Worm (Caenorhabditis elegans) whole organism, L1 larva: Measurements from ENCODE around the gene nhr-20.

ENCODE experiments used
- C04F5.9 ChIP-seq: sonication (generic microtip); optimal IDR thresholded peaks from 2 replicates; lab custom pipeline; 2016; ENCODE audit warnings: missing genetic modification characterization, missing compliant biosample characterization
- F16B12.6 ChIP-seq: fragments of 150-350 bp; optimal IDR thresholded peaks from 2 replicates; lab custom pipeline; 2014; ENCODE audit warnings: missing biosample characterization, missing genetic modification characterization
- Y116A8C.19 ChIP-seq: sonication (generic microtip); optimal IDR thresholded peaks from 2 replicates; lab custom pipeline; 2016; ENCODE audit warnings: missing compliant biosample characterization, missing genetic modification characterization, borderline replicate concordance
- aha-1 ChIP-seq: fragments of 150-350 bp; optimal IDR thresholded peaks from 2 replicates; lab custom pipeline; 2014; ENCODE audit warnings: missing biosample characterization, missing genetic modification characterization
- alr-1 ChIP-seq: fragments of 200-800 bp; sonication (Bioruptor generic); optimal IDR thresholded peaks from 2 replicates; lab custom pipeline; 2018; ENCODE audit warnings: borderline replicate concordance, mild to moderate bottlenecking, missing genetic modification characterization, missing compliant biosample characterization
- blmp-1 ChIP-seq: fragments of 150-350 bp; optimal IDR thresholded peaks from 2 replicates; lab custom pipeline; 2014; ENCODE audit warnings: missing biosample characterization, missing genetic modification characterization
- dpl-1 ChIP-seq, 3 experiments: fragments of 150-350 bp in 2 of 3; sonication (generic microtip) in 1 of 3; optimal IDR thresholded peaks; 2 replicates each; lab custom pipeline; 2014 to 2017; ENCODE audit warnings: missing biosample characterization in 3 of 3, missing genetic modification characterization in 3 of 3, missing genetic modification reagents in 3 of 3
- dsc-1 ChIP-seq: sonication (generic microtip); optimal IDR thresholded peaks from 2 replicates; lab custom pipeline; 2016; ENCODE audit warnings: mild to moderate bottlenecking, missing genetic modification characterization, missing compliant biosample characterization
- egl-13 ChIP-seq: sonication (generic microtip); optimal IDR thresholded peaks from 2 replicates; lab custom pipeline; 2016; ENCODE audit warnings: missing genotype, missing genetic modification reagents, missing genetic modification characterization, missing compliant biosample characterization
- elt-3 ChIP-seq, 6 experiments: fragments of 150-350 bp in 1 of 6; sonication (generic microtip); optimal IDR thresholded peaks; 2 replicates each; lab custom pipeline; 2017 to 2018; ENCODE audit warnings: missing biosample characterization in 6 of 6, missing genetic modification characterization in 6 of 6, inconsistent platforms in 1 of 6
- fkh-10 ChIP-seq: sonication (generic microtip); optimal IDR thresholded peaks from 2 replicates; lab custom pipeline; 2017; ENCODE audit warnings: missing biosample characterization, missing genetic modification reagents, missing genetic modification characterization
- fos-1 ChIP-seq: fragments of 150-350 bp; optimal IDR thresholded peaks from 2 replicates; lab custom pipeline; 2014; ENCODE audit warnings: missing biosample characterization, missing genetic modification characterization
- grh-1 ChIP-seq: fragments of 200-800 bp; sonication (Bioruptor generic); IDR thresholded peaks from 2 replicates; pipeline ENCODE4 v1.3.6; 2022; ENCODE audit warnings: missing genetic modification reagents, missing genetic modification characterization, missing compliant biosample characterization
- hlh-17 ChIP-seq: fragments of 200-800 bp; sonication (Bioruptor generic); optimal IDR thresholded peaks from 2 replicates; lab custom pipeline; 2018; ENCODE audit warnings: missing genetic modification characterization, mild to moderate bottlenecking, missing compliant biosample characterization, moderate library complexity, borderline replicate concordance
- hlh-4 ChIP-seq: sonication (generic microtip); optimal IDR thresholded peaks from 2 replicates; lab custom pipeline; 2016; ENCODE audit warnings: mild to moderate bottlenecking, missing genetic modification characterization, missing compliant biosample characterization
- hpl-2 ChIP-seq: fragments of 150-350 bp; optimal IDR thresholded peaks from 2 replicates; lab custom pipeline; 2014; ENCODE audit warnings: missing biosample characterization, missing genetic modification reagents, missing genetic modification characterization
- isw-1 ChIP-seq: fragments of 200-800 bp; sonication (Bioruptor generic); IDR thresholded peaks from 2 replicates; pipeline ENCODE4 v1.3.6; 2022; ENCODE audit warnings: missing genetic modification characterization, missing compliant biosample characterization
- lin-13 ChIP-seq: fragments of 150-350 bp; optimal IDR thresholded peaks from 2 replicates; lab custom pipeline; 2014; ENCODE audit warnings: missing biosample characterization, missing genetic modification reagents, missing genetic modification characterization
- lin-14 ChIP-seq: fragments of 200-800 bp; sonication (Bioruptor generic); optimal IDR thresholded peaks from 2 replicates; lab custom pipeline; 2018; ENCODE audit warnings: mild to moderate bottlenecking, missing genetic modification characterization, moderate library complexity, missing compliant biosample characterization
- lin-15B ChIP-seq: fragments of 150-350 bp; sonication (generic microtip); optimal IDR thresholded peaks from 3 replicates; lab custom pipeline; 2014; ENCODE audit warnings: missing biosample characterization, missing genetic modification characterization
- lin-35 ChIP-seq, 2 experiments: fragments of 150-350 bp; optimal IDR thresholded peaks; 2 replicates each; lab custom pipeline; 2014; ENCODE audit warnings: missing biosample characterization in 2 of 2, missing genetic modification characterization in 2 of 2, missing genetic modification reagents in 2 of 2
- lin-39 ChIP-seq: fragments of 150-350 bp; optimal IDR thresholded peaks from 2 replicates; lab custom pipeline; 2014; ENCODE audit warnings: missing biosample characterization, missing genetic modification reagents, missing genetic modification characterization
- lsy-2 ChIP-seq, 2 experiments: fragments of 150-350 bp; optimal IDR thresholded peaks; 2 replicates each; lab custom pipeline; 2014; ENCODE audit warnings: missing biosample characterization in 2 of 2, missing genetic modification characterization in 2 of 2
- mdl-1 ChIP-seq, 2 experiments: fragments of 150-350 bp; optimal IDR thresholded peaks; 2 replicates each; lab custom pipeline; 2014 to 2017; ENCODE audit warnings: missing biosample characterization in 2 of 2, missing genetic modification characterization in 2 of 2, inconsistent platforms in 1 of 2
- mef-2 ChIP-seq: fragments of 150-350 bp; optimal IDR thresholded peaks from 2 replicates; lab custom pipeline; 2014; ENCODE audit warnings: missing biosample characterization, missing genetic modification characterization
- nhr-19 ChIP-seq: fragments of 200-800 bp; sonication (Bioruptor generic); conservative IDR thresholded peaks from 2 replicates; pipeline ENCODE4 v1.3.6; 2022; ENCODE audit warnings: missing genetic modification characterization, missing compliant biosample characterization
- nhr-20 ChIP-seq: sonication (generic microtip); optimal IDR thresholded peaks from 2 replicates; lab custom pipeline; 2016; ENCODE audit warnings: mild to moderate bottlenecking, missing genetic modification characterization, missing compliant biosample characterization
- nhr-237 ChIP-seq: fragments of 150-350 bp; optimal IDR thresholded peaks from 2 replicates; lab custom pipeline; 2014; ENCODE audit warnings: missing biosample characterization, missing genetic modification characterization
- nhr-28 ChIP-seq: fragments of 150-350 bp; optimal IDR thresholded peaks from 2 replicates; lab custom pipeline; 2014; ENCODE audit warnings: missing biosample characterization, missing genetic modification characterization
- nhr-47 ChIP-seq: sonication (generic microtip); optimal IDR thresholded peaks from 2 replicates; lab custom pipeline; 2016; ENCODE audit warnings: mild to moderate bottlenecking, missing genetic modification characterization, moderate library complexity, missing compliant biosample characterization
- nhr-76 ChIP-seq: sonication (generic microtip); optimal IDR thresholded peaks from 2 replicates; lab custom pipeline; 2017; ENCODE audit warnings: missing biosample characterization, missing genetic modification characterization
- nhr-77 ChIP-seq: fragments of 150-350 bp; optimal IDR thresholded peaks from 2 replicates; lab custom pipeline; 2014; ENCODE audit warnings: missing biosample characterization, missing genetic modification characterization
- nhr-85 ChIP-seq: sonication (generic microtip); peaks from one replicate; lab custom pipeline; 2016; ENCODE audit warnings: missing genetic modification characterization, inconsistent platforms, missing compliant biosample characterization
- nhr-90 ChIP-seq: sonication (generic microtip); optimal IDR thresholded peaks from 2 replicates; lab custom pipeline; 2016; ENCODE audit warnings: mild to moderate bottlenecking, missing genetic modification characterization, missing compliant biosample characterization; ENCODE audit not compliant: poor library complexity
- pag-3 ChIP-seq: sonication (generic microtip); optimal IDR thresholded peaks from 2 replicates; lab custom pipeline; 2017; ENCODE audit warnings: missing genetic modification characterization, mild to moderate bottlenecking, missing compliant biosample characterization, antibody characterized with exemption, borderline replicate concordance; ENCODE audit not compliant: insufficient read depth
- pqm-1 ChIP-seq: sonication (generic microtip); optimal IDR thresholded peaks from 3 replicates; lab custom pipeline; 2017; ENCODE audit warnings: missing biosample characterization, missing genetic modification characterization
- skn-1 ChIP-seq: fragments of 150-350 bp; optimal IDR thresholded peaks from 2 replicates; lab custom pipeline; 2014; ENCODE audit warnings: missing biosample characterization, missing genetic modification characterization
- snpc-4 ChIP-seq: fragments of 150-350 bp; optimal IDR thresholded peaks from 2 replicates; lab custom pipeline; 2014; ENCODE audit warnings: missing biosample characterization, missing genetic modification characterization
- snu-23 ChIP-seq: sonication (generic microtip); optimal IDR thresholded peaks from 2 replicates; lab custom pipeline; 2016; ENCODE audit warnings: missing genetic modification characterization, missing compliant biosample characterization
- sox-4 ChIP-seq: sonication (generic microtip); optimal IDR thresholded peaks from 2 replicates; lab custom pipeline; 2016; ENCODE audit warnings: missing genetic modification characterization, missing compliant biosample characterization
- sptf-1 ChIP-seq: fragments of 150-350 bp; optimal IDR thresholded peaks from 2 replicates; lab custom pipeline; 2014; ENCODE audit warnings: missing biosample characterization, missing genetic modification characterization
- swsn-7 ChIP-seq: sonication (generic microtip); optimal IDR thresholded peaks from 2 replicates; lab custom pipeline; 2016; ENCODE audit warnings: missing genetic modification characterization, missing compliant biosample characterization
- tbx-2 ChIP-seq: sonication (generic microtip); optimal IDR thresholded peaks from 2 replicates; lab custom pipeline; 2016; ENCODE audit warnings: missing genetic modification characterization, missing compliant biosample characterization
- unc-130 ChIP-seq: fragments of 150-350 bp; optimal IDR thresholded peaks from 2 replicates; lab custom pipeline; 2017; ENCODE audit warnings: missing biosample characterization, missing genetic modification characterization, inconsistent platforms
- unc-86 ChIP-seq: sonication (generic microtip); optimal IDR thresholded peaks from 2 replicates; lab custom pipeline; 2016; ENCODE audit warnings: missing genetic modification characterization, missing compliant biosample characterization
- unc-98 ChIP-seq: fragments of 200-800 bp; sonication (Bioruptor generic); IDR thresholded peaks from 2 replicates; pipeline ENCODE4 v1.3.6; 2022; ENCODE audit warnings: missing genetic modification characterization, missing compliant biosample characterization
- vab-15 ChIP-seq: sonication (generic microtip); optimal IDR thresholded peaks from 2 replicates; lab custom pipeline; 2017; ENCODE audit warnings: missing genotype, mild to moderate bottlenecking, missing genetic modification characterization, missing compliant biosample characterization
- xbp-1 ChIP-seq: sonication (generic microtip); optimal IDR thresholded peaks from 2 replicates; lab custom pipeline; 2016; ENCODE audit warnings: missing genetic modification characterization, missing compliant biosample characterization
- zag-1 ChIP-seq: fragments of 150-350 bp; optimal IDR thresholded peaks from 2 replicates; lab custom pipeline; 2014; ENCODE audit warnings: missing biosample characterization, missing genetic modification characterization
- zip-4 ChIP-seq: fragments of 200-800 bp; sonication (Bioruptor generic); optimal IDR thresholded peaks from 2 replicates; lab custom pipeline; 2018; ENCODE audit warnings: mild to moderate bottlenecking, missing genetic modification characterization, moderate library complexity, missing compliant biosample characterization

The nhr-20 gene

ce11 chrIII:4237660-4238059 is 4.6 kb upstream of the nhr-20 start (continued):
- TF ChIP-seq lin-35 (GFP tag; optimal IDR thresholded peaks at IDR 0.05; lab: Kevin White, UChicago) (peak; percentile 79 to 87), snpc-4 (tag; lab: Kevin White, UChicago) (peak; percentile 39), alr-1 (tag; lab: Kevin White, UChicago) (no peak), mef-2 (peak; percentile 57), blmp-1 (tag; lab: Kevin White, UChicago) (peak; percentile 89), tbx-2 (peak; percentile 93), nhr-76 (tag; lab: Kevin White, UChicago) (no peak), xbp-1 (tag; lab: Kevin White, UChicago) (peak; percentile 92), nhr-28 (peak; percentile 80), nhr-19 (GFP tag; lab: Robert Waterston, UW) (peak; percentile 89), nhr-237 (tag; lab: Kevin White, UChicago) (peak; percentile 93), swsn-7 (tag; lab: Kevin White, UChicago) (peak; percentile 93), lsy-2 (tag; optimal IDR thresholded peaks at IDR 0.05; lab: Kevin White, UChicago) (peak; percentile 88 to 90), skn-1 (peak; percentile 80), snu-23 (GFP tag; lab: Kevin White, UChicago) (peak; percentile 97), hpl-2 (GFP tag; lab: Kevin White, UChicago) (peak; percentile 72), pag-3 (tag; lab: Kevin White, UChicago) (no peak), nhr-77 (tag; lab: Kevin White, UChicago) (peak; percentile 95), zip-4 (GFP tag; lab: Kevin White, UChicago) (peak; percentile 49), lin-13 (GFP tag; lab: Kevin White, UChicago) (peak; percentile 91), mdl-1 (tag; optimal IDR thresholded peaks at IDR 0.05; lab: Kevin White, UChicago) (peak; percentile 66 to 97), nhr-20 (tag; lab: Kevin White, UChicago) (peak; percentile 100), nhr-47 (tag; lab: Kevin White, UChicago) (peak; percentile 94), grh-1 (peak; percentile 81), unc-86 (tag; lab: Kevin White, UChicago) (peak; percentile 88), aha-1 (tag; lab: Kevin White, UChicago) (peak; percentile 51), unc-130 (tag; lab: Kevin White, UChicago) (peak; percentile 69), unc-98 (GFP tag; lab: Robert Waterston, UW) (peak; percentile 15; the same call in 1 of the 2 replicates), egl-13 (tag; lab: Kevin White, UChicago) (peak; percentile 83), C04F5.9 (tag; lab: Kevin White, UChicago) (peak; percentile 62), hlh-17 (GFP tag; lab: Kevin White, UChicago) (no peak), fkh-10 (GFP tag; lab: Kevin White, UChicago) (peak; percentile 95)

ce11 chrIII:4236178-4236577 is 3.2 kb upstream of the nhr-20 start:
- no peak for TF ChIP-seq xbp-1 (tag; lab: Kevin White, UChicago)
- TF ChIP-seq zag-1 (tag; lab: Kevin White, UChicago) = no peak
- TF ChIP-seq lin-15B = no peak
- no peak for TF ChIP-seq nhr-76 (tag; lab: Kevin White, UChicago)
- peak; percentile 61 for TF ChIP-seq lin-14 (GFP tag; lab: Kevin White, UChicago)
- TF ChIP-seq hlh-4 (tag; lab: Kevin White, UChicago) = no peak
- peak; percentile 20; the same call in 1 of the 2 replicates for TF ChIP-seq nhr-19 (GFP tag; lab: Robert Waterston, UW)
- TF ChIP-seq dpl-1 (GFP tag; optimal IDR thresholded peaks at IDR 0.05; lab: Kevin White, UChicago) = no peak
- TF ChIP-seq sox-4 (tag; lab: Kevin White, UChicago) = no peak
- TF ChIP-seq unc-130 (tag; lab: Kevin White, UChicago) = no peak
- no peak for TF ChIP-seq fos-1 (tag; lab: Kevin White, UChicago)
- no peak for TF ChIP-seq F16B12.6 (tag; lab: Kevin White, UChicago)
- no peak for TF ChIP-seq aha-1 (tag; lab: Kevin White, UChicago)
- TF ChIP-seq isw-1 = no peak
- TF ChIP-seq lin-13 (GFP tag; lab: Kevin White, UChicago) = peak; percentile 95
- TF ChIP-seq unc-86 (tag; lab: Kevin White, UChicago) = no peak
- no peak for TF ChIP-seq lin-39 (tag; lab: Kevin White, UChicago)
- TF ChIP-seq nhr-90 (tag; lab: Kevin White, UChicago) = peak; percentile 19
- no peak for TF ChIP-seq dsc-1
- 0 out of 2 replicates have a peak, but pooled peaks have one; percentile 27 for TF ChIP-seq grh-1
- peak; percentile 92 for TF ChIP-seq blmp-1 (tag; lab: Kevin White, UChicago)
- TF ChIP-seq snu-23 (GFP tag; lab: Kevin White, UChicago) = peak; percentile 53
- TF ChIP-seq elt-3 (tag; optimal IDR thresholded peaks at IDR 0.05; lab: Kevin White, UChicago) = peak in 2 of 6 experiments; percentile 12 to 30
- no peak for TF ChIP-seq Y116A8C.19 (tag; lab: Kevin White, UChicago)
- no peak for TF ChIP-seq vab-15 (tag; lab: Kevin White, UChicago)
- TF ChIP-seq nhr-85 (tag; lab: Kevin White, UChicago) = peak; percentile 94
- TF ChIP-seq pqm-1 (tag; lab: Kevin White, UChicago) = no peak
- TF ChIP-seq sptf-1 (tag; lab: Kevin White, UChicago) = no peak
